Fruit fly (Drosophila melanogaster) whole organism, wandering third instar larva: ENCODE data around the gene phol.

Source experiments
- Abd-B ChIP-seq: fragments of >200 bp; optimal IDR thresholded peaks from 2 replicates; lab custom pipeline; 2017; ENCODE audit warnings: missing biosample characterization, missing genetic modification characterization
- CG32264 ChIP-seq: fragments of 200-800 bp; sonication (Bioruptor generic); optimal IDR thresholded peaks from 2 replicates; lab custom pipeline; 2016; ENCODE audit warnings: missing biosample characterization, missing genetic modification characterization
- CG9705 ChIP-seq: fragments of 200-800 bp; sonication (Bioruptor generic); optimal IDR thresholded peaks from 2 replicates; lab custom pipeline; 2018; ENCODE audit warnings: missing biosample characterization, mild to moderate bottlenecking, missing genetic modification characterization
- CrebA ChIP-seq: fragments of 200-800 bp; sonication (Bioruptor generic); optimal IDR thresholded peaks from 2 replicates; lab custom pipeline; 2016; ENCODE audit warnings: missing biosample characterization, mild to moderate bottlenecking, missing genetic modification characterization, borderline replicate concordance
- Dfd ChIP-seq: fragments of >200 bp; optimal IDR thresholded peaks from 2 replicates; lab custom pipeline; 2017; ENCODE audit warnings: missing biosample characterization, missing genetic modification characterization
- Dif ChIP-seq: fragments of 200-275, 200-300 bp; sonication (Bioruptor generic); optimal IDR thresholded peaks from 2 replicates; lab custom pipeline; 2018; ENCODE audit warnings: missing biosample characterization, missing genetic modification characterization; ENCODE audit not compliant: partially characterized antibody
- GATAd ChIP-seq: sonication (Bioruptor generic); optimal IDR thresholded peaks from 2 replicates; lab custom pipeline; 2016; ENCODE audit warnings: missing biosample characterization, missing genetic modification characterization
- HLH106 ChIP-seq: fragments of 200-800 bp; optimal IDR thresholded peaks from 3 replicates; lab custom pipeline; 2019; ENCODE audit warnings: missing biosample characterization, mild to moderate bottlenecking, missing genetic modification characterization, moderate library complexity
- Hnf4 ChIP-seq: fragments of 200-800 bp; sonication (Bioruptor generic); optimal IDR thresholded peaks from 2 replicates; lab custom pipeline; 2016; ENCODE audit warnings: missing biosample characterization, mild to moderate bottlenecking, missing genetic modification characterization
- Hr78 ChIP-seq: fragments of >200 bp; optimal IDR thresholded peaks from 2 replicates; lab custom pipeline; 2017; ENCODE audit warnings: missing biosample characterization, missing genetic modification characterization
- Hr83 ChIP-seq: fragments of 200-300 bp; sonication (Bioruptor generic); optimal IDR thresholded peaks from 2 replicates; lab custom pipeline; 2016; ENCODE audit warnings: missing biosample characterization, mild to moderate bottlenecking, missing genetic modification characterization, moderate library complexity; ENCODE audit not compliant: poor library complexity, severe bottlenecking
- Jra ChIP-seq: sonication (Bioruptor generic); optimal IDR thresholded peaks from 2 replicates; lab custom pipeline; 2016; ENCODE audit warnings: missing biosample characterization, missing genetic modification characterization
- Myc ChIP-seq: fragments of >200 bp; optimal IDR thresholded peaks from 2 replicates; lab custom pipeline; 2017
- N ChIP-seq: fragments of >200 bp; optimal IDR thresholded peaks from 2 replicates; lab custom pipeline; 2018; ENCODE audit warnings: missing biosample characterization, missing external identifiers, missing genetic modification characterization
- OdsH ChIP-seq: fragments of 200-800 bp; sonication (Bioruptor generic); optimal IDR thresholded peaks from 2 replicates; lab custom pipeline; 2016; ENCODE audit warnings: missing biosample characterization, mild to moderate bottlenecking, missing genetic modification characterization
- Rel ChIP-seq, 2 experiments: fragments of 200-800 bp; sonication (Bioruptor generic) in 1 of 2; optimal IDR thresholded peaks; 2 replicates in 1 of 2; 3 replicates in 1 of 2; lab custom pipeline; 2016 to 2019; ENCODE audit warnings: mild to moderate bottlenecking in 2 of 2, missing biosample characterization in 2 of 2, missing genetic modification characterization in 2 of 2, moderate library complexity in 1 of 2
- Sp1 ChIP-seq: fragments of 200-800 bp; sonication (Bioruptor generic); optimal IDR thresholded peaks from 3 replicates; lab custom pipeline; 2019; ENCODE audit warnings: missing biosample characterization, mild to moderate bottlenecking, missing genetic modification characterization, moderate library complexity
- Vsx2 ChIP-seq: fragments of 200-300, 225-300 bp; sonication (Bioruptor generic); optimal IDR thresholded peaks from 2 replicates; lab custom pipeline; 2018; ENCODE audit warnings: missing biosample characterization, missing genetic modification characterization; ENCODE audit not compliant: partially characterized antibody
- br ChIP-seq: fragments of 200-800 bp; sonication (Bioruptor generic); optimal IDR thresholded peaks from 2 replicates; lab custom pipeline; 2016; ENCODE audit warnings: missing biosample characterization, missing genetic modification characterization
- brk ChIP-seq: fragments of 200-800 bp; sonication (Bioruptor generic); optimal IDR thresholded peaks from 2 replicates; lab custom pipeline; 2016; ENCODE audit warnings: missing biosample characterization, mild to moderate bottlenecking, missing genetic modification characterization
- dl ChIP-seq, 2 experiments: fragments of 175-275, 200-275 bp in 1 of 2; fragments of 200-275 bp in 1 of 2; sonication (Bioruptor generic); optimal IDR thresholded peaks; lab custom pipeline; 2018; ENCODE audit warnings: mild to moderate bottlenecking in 2 of 2, missing biosample characterization in 2 of 2, missing genetic modification characterization in 2 of 2, moderate library complexity in 2 of 2; ENCODE audit not compliant: partially characterized antibody in 2 of 2, insufficient read depth in 1 of 2
- dmrt93B ChIP-seq: fragments of 200-800 bp; sonication (Bioruptor generic); optimal IDR thresholded peaks from 2 replicates; lab custom pipeline; 2018; ENCODE audit warnings: missing biosample characterization, mild to moderate bottlenecking, missing genetic modification characterization
- dsf ChIP-seq: sonication (Bioruptor generic); optimal IDR thresholded peaks from 2 replicates; lab custom pipeline; 2016; ENCODE audit warnings: missing biosample characterization, missing genetic modification characterization, borderline replicate concordance
- ey ChIP-seq: fragments of 200-800 bp; sonication (Bioruptor generic); optimal IDR thresholded peaks from 2 replicates; lab custom pipeline; 2016; ENCODE audit warnings: missing biosample characterization, missing genetic modification characterization
- foxo ChIP-seq, 2 experiments: fragments of 200-800 bp; sonication (Bioruptor generic); optimal IDR thresholded peaks; 2 replicates in 1 of 2; 3 replicates in 1 of 2; lab custom pipeline; 2016 to 2017; ENCODE audit warnings: missing biosample characterization in 2 of 2, missing genetic modification characterization in 2 of 2
- h ChIP-seq: fragments of 200-800 bp; sonication (Bioruptor generic); optimal IDR thresholded peaks from 3 replicates; lab custom pipeline; 2016; ENCODE audit warnings: missing biosample characterization, mild to moderate bottlenecking, missing genetic modification characterization
- jim ChIP-seq: fragments of 175-275, 200-325 bp; sonication (Bioruptor generic); optimal IDR thresholded peaks from 2 replicates; lab custom pipeline; 2016; ENCODE audit warnings: missing biosample characterization, mild to moderate bottlenecking, missing genetic modification characterization
- lola ChIP-seq: fragments of >200 bp; optimal IDR thresholded peaks from 2 replicates; lab custom pipeline; 2017; ENCODE audit warnings: missing biosample characterization, missing genetic modification characterization
- pan ChIP-seq: fragments of >200 bp; optimal IDR thresholded peaks from 2 replicates; lab custom pipeline; 2017
- psq ChIP-seq: fragments of 200-800 bp; sonication (Bioruptor generic); optimal IDR thresholded peaks from 3 replicates; lab custom pipeline; 2017; ENCODE audit warnings: missing biosample characterization, mild to moderate bottlenecking, missing genetic modification characterization, moderate library complexity
- rgr ChIP-seq: fragments of 200-800 bp; sonication (Bioruptor generic); optimal IDR thresholded peaks from 3 replicates; lab custom pipeline; 2016; ENCODE audit warnings: missing biosample characterization, mild to moderate bottlenecking, missing genetic modification characterization
- sage ChIP-seq: fragments of 200-800 bp; sonication (Bioruptor generic); optimal IDR thresholded peaks from 2 replicates; lab custom pipeline; 2016; ENCODE audit warnings: missing biosample characterization, mild to moderate bottlenecking, missing genetic modification characterization
- sv ChIP-seq: fragments of 200-800 bp; sonication (Bioruptor generic); optimal IDR thresholded peaks from 3 replicates; lab custom pipeline; 2016; ENCODE audit warnings: missing biosample characterization, missing genetic modification characterization
- tai ChIP-seq: sonication (Bioruptor generic); optimal IDR thresholded peaks from 2 replicates; lab custom pipeline; 2016; ENCODE audit warnings: missing biosample characterization, missing genetic modification characterization
- usp ChIP-seq: fragments of >200 bp; optimal IDR thresholded peaks from 2 replicates; lab custom pipeline; 2017; ENCODE audit warnings: missing biosample characterization, missing genetic modification characterization
- woc ChIP-seq: sonication (Bioruptor generic); optimal IDR thresholded peaks from 2 replicates; lab custom pipeline; 2016; ENCODE audit warnings: missing biosample characterization, mild to moderate bottlenecking, missing genetic modification characterization

The phol gene

DNA sequence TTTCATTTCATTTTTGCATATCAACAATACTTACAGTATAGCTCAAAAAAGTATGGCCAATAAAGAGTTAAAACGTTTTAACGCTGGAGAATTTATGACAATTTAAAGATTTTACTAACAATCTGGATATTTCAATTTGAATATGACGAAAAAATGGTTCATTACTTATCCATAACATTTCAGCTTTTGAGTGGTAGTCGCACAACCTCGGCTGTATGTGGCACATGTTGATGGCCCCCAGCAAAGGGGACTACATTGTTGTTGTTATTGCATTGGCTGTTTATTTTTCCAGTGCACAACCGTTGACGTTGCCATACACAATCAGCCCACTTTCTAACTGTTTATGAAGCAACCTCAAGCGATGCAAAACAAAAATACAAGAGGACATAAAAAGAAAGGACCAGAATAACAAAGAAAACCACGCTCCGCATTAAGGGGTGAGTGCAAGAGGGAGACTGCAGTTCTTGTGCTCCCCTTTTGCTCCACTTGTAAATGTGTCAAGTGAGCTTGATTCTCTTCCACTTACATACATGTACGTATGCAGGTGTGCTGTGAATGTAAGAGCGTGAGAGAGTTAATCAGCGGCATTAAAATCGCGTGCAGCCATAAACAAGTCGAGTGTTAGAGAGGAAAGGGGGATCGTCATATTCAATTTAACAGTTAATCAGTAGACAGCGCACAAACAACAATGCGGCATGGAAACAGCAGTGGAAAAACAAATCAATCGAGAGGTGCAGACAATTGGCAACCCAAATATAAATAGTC is 35.8 kb downstream of the phol start (continued):
- TF ChIP-seq tai (peak; percentile 78), CG32264 (GFP tag; lab: Kevin White, UChicago) (peak; percentile 86), foxo (GFP tag; optimal IDR thresholded peaks at IDR 0.05; lab: Kevin White, UChicago) (peak; percentile 60 to 92), lola (no peak)

DNA sequence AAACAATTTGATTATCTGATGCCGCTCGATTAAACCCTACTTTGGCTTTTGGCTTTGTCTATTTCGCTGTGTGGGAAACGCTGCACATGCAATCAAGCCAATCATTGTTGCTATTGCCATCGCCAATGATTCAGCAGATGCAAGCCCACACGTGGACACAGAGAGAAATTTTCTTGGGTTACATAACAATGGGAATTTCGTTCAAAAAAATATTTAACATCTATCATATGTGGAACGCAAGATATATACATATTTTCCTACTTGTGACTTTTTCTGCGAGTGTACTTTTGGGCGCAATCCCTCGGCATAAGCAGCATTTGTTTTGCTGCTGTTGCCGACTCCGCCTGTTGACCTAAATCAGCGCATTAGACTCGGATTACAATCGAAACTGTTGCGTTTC is 36.8 kb downstream of the phol start:
- TF ChIP-seq OdsH (GFP tag; lab: Kevin White, UChicago) (no peak), CG9705 (no peak), dmrt93B (GFP tag; lab: Kevin White, UChicago) (no peak), Myc (lab: Kevin White, UChicago) (no peak), GATAd (GFP tag; lab: Kevin White, UChicago) (no peak), h (GFP tag; lab: Kevin White, UChicago) (peak; percentile 37)

DNA sequence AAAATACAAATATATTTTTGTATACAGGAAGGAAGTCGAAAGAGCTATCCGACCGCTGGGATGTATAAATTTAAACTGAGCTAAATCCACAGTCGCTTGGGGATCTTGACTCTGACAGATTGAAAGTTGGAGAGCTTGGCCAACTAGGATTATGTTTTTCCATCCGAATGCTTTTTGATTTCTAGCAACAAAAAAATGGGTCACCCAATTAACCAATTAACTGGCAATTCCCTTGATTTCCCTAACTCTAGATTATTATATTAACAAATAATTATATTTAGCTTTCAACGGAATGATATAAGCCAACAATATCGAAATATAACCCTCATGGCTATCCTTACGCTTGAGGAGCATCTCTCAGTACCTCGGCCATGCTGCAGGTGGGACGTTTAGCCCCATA is 38.8 kb downstream of the phol start, which contains the start of gene CG3982:
Gene CG3982 (minus strand): TSS at position 101 of the 400 bp plus-strand sequence.
- TF ChIP-seq usp (GFP tag; lab: Kevin White, UChicago) (no peak), h (GFP tag; lab: Kevin White, UChicago) (no peak), jim (no peak), Dfd (GFP tag; lab: Kevin White, UChicago) (no peak), Hr78 (GFP tag; lab: Kevin White, UChicago) (no peak), ey (GFP tag; lab: Kevin White, UChicago) (no peak), Hnf4 (GFP tag; lab: Kevin White, UChicago) (no peak), dl (GFP tag; optimal IDR thresholded peaks at IDR 0.05; lab: Kevin White, UChicago; ENCODE audit: insufficient read depth in 1 of 2, partially characterized antibody in 2 of 2) (no peak), Rel (GFP tag; optimal IDR thresholded peaks at IDR 0.05; lab: Kevin White, UChicago) (no peak), Rel (tag; optimal IDR thresholded peaks at IDR 0.05; lab: Kevin White, UChicago) (no peak), CrebA (GFP tag; lab: Kevin White, UChicago) (no peak), tai (no peak), brk (GFP tag; lab: Kevin White, UChicago) (no peak), Dif (GFP tag; lab: Kevin White, UChicago) (no peak), dmrt93B (GFP tag; lab: Kevin White, UChicago) (no peak), HLH106 (tag; lab: Kevin White, UChicago) (no peak), Hr83 (GFP tag; lab: Kevin White, UChicago) (no peak), GATAd (GFP tag; lab: Kevin White, UChicago) (no peak), sage (GFP tag; lab: Kevin White, UChicago) (no peak), pan (lab: Kevin White, UChicago) (no peak)

DNA sequence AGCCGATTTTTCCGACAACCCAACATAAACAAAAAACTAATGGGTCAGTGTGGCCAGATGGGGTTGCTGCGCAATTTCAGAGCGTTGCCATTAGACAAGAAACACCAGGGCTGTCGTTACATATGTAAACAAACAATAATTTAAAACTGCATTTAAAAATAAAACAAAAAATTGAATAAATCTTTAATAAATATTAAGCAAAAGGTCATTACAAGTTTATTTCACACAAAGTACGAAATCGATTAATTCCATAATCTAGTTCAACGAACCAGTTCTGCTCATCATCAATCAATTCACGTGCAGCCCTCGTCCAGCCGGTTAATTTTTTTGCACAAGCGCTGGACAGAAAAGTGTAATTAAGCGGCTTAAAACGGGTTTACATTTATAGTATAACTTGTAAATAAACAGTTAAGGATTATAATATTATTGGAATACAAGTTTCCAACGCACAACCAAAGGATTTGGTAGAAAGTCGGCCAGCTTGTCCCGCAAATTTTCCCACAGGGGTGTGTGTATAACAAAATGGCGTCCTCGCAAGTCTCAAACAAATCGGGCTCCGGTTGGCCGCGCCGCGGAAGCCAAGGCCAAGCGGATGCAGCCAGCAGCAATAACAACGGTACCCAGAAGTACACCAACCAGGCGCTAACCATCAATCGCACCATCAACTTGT is 45.2 kb downstream of the phol start, which contains the start of the genes CG4022 and Cpsf5:
Gene CG4022 (minus strand): TSS at position 79 of the 670 bp plus-strand sequence.
Gene Cpsf5 (plus strand): TSS at position 285 of the 670 bp plus-strand sequence.
- TF ChIP-seq lola: no peak
- peak; percentile 58 for TF ChIP-seq psq (GFP tag; lab: Kevin White, UChicago)
- peak; percentile 56 for TF ChIP-seq sage (GFP tag; lab: Kevin White, UChicago)
- TF ChIP-seq Jra (GFP tag; lab: Kevin White, UChicago): peak; percentile 77
- TF ChIP-seq jim: no peak
- no peak for TF ChIP-seq Myc (lab: Kevin White, UChicago)
- TF ChIP-seq sv (GFP tag; lab: Kevin White, UChicago): peak; percentile 81
- no peak for TF ChIP-seq N (GFP tag; lab: Kevin White, UChicago)
- no peak for TF ChIP-seq Dfd (GFP tag; lab: Kevin White, UChicago)
- TF ChIP-seq br: peak; percentile 78
- no peak for TF ChIP-seq dl (GFP tag; optimal IDR thresholded peaks at IDR 0.05; lab: Kevin White, UChicago; ENCODE audit: insufficient read depth in 1 of 2, partially characterized antibody in 2 of 2)
- peak; percentile 76 for TF ChIP-seq Sp1
- peak; percentile 81 for TF ChIP-seq ey (GFP tag; lab: Kevin White, UChicago)
- TF ChIP-seq brk (GFP tag; lab: Kevin White, UChicago): peak; percentile 86
- TF ChIP-seq Rel (GFP tag; optimal IDR thresholded peaks at IDR 0.05; lab: Kevin White, UChicago): no peak
- TF ChIP-seq Rel (tag; optimal IDR thresholded peaks at IDR 0.05; lab: Kevin White, UChicago): peak; percentile 60
- peak; percentile 77 for TF ChIP-seq Hnf4 (GFP tag; lab: Kevin White, UChicago)
- TF ChIP-seq usp (GFP tag; lab: Kevin White, UChicago): no peak
- TF ChIP-seq pan (lab: Kevin White, UChicago): no peak
- TF ChIP-seq CrebA (GFP tag; lab: Kevin White, UChicago): no peak
- TF ChIP-seq dmrt93B (GFP tag; lab: Kevin White, UChicago): no peak
- TF ChIP-seq OdsH (GFP tag; lab: Kevin White, UChicago): peak; percentile 77
- TF ChIP-seq rgr (GFP tag; lab: Kevin White, UChicago): peak; percentile 88
- no peak for TF ChIP-seq Vsx2 (GFP tag; lab: Kevin White, UChicago)
- TF ChIP-seq dsf (GFP tag; lab: Kevin White, UChicago): peak; percentile 71
- peak; percentile 22 for TF ChIP-seq GATAd (GFP tag; lab: Kevin White, UChicago)
- TF ChIP-seq foxo (GFP tag; optimal IDR thresholded peaks at IDR 0.05; lab: Kevin White, UChicago): peak in 1 of 2 experiments; percentile 86
- peak; percentile 77 for TF ChIP-seq CG9705
- TF ChIP-seq Abd-B (GFP tag; lab: Kevin White, UChicago): no peak
- peak; percentile 66 for TF ChIP-seq woc
- no peak for TF ChIP-seq tai
- TF ChIP-seq HLH106 (tag; lab: Kevin White, UChicago): peak; percentile 84
- no peak for TF ChIP-seq Hr78 (GFP tag; lab: Kevin White, UChicago)
- no peak for TF ChIP-seq Dif (GFP tag; lab: Kevin White, UChicago)
- peak; percentile 77 for TF ChIP-seq h (GFP tag; lab: Kevin White, UChicago)
